Fruit fly (Drosophila melanogaster) ovary, adult (tissue): ENCODE results near the gene colt.

Experiments
- CG17801 ChIP-seq: fragments of 200-800 bp; optimal IDR thresholded peaks from 2 replicates; lab custom pipeline; 2019; ENCODE audit warnings: missing biosample characterization, mild to moderate bottlenecking, missing genetic modification characterization, moderate library complexity; ENCODE audit not compliant: partially characterized antibody

The colt gene

DNA sequence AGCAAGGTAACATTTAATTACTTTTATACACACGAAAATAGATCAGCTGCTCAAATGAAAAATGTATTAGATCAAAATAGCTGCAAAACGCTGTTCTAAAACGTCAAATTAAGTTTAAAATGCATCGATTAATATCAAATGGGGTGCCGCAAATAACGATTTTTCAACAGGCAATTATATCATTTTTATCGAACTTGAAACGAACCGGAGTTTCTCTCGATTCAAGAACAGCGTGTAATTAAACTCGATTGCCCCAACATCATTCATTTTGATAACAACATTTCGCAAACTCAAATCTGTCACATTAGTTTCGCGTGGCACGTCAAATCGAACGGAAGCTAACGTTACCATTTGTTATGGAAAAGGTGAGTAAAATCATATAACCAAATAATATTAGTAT lies 44.5 kb downstream of the colt start, which contains the start of gene CG31689:
Gene CG31689, plus strand, starts transcription at position 301 of the 400 bp plus-strand sequence.
- TF ChIP-seq CG17801 (GFP tag; lab: Kevin White, UChicago): no peak

DNA sequence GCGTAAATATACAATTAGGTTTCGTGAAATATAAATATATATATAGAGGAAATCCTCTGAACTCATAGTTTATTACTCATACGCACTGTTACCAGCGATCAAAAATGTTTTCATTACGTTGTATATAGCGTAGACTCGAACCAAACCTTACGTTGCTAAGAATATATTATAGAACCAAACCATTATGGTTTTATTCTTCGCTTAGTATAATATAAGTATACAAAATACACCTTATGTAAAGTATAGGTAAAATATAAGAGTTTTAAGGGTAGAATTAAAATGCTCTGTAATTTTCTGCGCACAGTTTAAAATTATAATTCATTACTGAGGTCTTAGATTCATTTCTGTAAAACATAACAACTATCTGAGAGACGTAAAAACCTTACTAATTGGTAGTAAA lies 45.4 kb downstream of the colt start:
- no peak for TF ChIP-seq CG17801 (GFP tag; lab: Kevin White, UChicago)

dm6 chr2L:2723100-2723499 lies 46.8 kb downstream of the colt start:
- no peak for TF ChIP-seq CG17801 (GFP tag; lab: Kevin White, UChicago)

DNA sequence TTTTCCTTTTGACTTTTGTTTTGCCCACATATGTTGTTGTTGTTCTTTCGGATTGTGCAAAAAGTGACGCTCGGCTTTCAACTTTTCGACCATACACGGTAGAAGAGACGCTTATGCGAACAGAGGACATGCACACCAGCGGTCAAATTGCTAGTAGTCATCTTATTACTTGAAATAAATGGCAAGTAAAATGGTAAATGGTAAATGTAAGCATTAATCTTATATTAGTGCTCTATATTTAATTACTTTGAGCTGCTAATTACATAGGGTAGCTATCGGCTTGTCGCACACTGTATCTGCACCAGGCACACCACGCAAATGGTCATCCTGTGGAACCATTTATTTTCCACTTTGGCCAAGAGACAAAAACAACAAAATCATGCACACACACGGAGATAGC lies 48.6 kb downstream of the colt start:
- TF ChIP-seq CG17801 (GFP tag; lab: Kevin White, UChicago): no peak

dm6 chr2L:2720368-2720767 lies 49.5 kb downstream of the colt start:
- TF ChIP-seq CG17801 (GFP tag; lab: Kevin White, UChicago): no peak
